Worm (Caenorhabditis elegans): ENCODE measurements around the gene egl-13.

Gene egl-13

DNA sequence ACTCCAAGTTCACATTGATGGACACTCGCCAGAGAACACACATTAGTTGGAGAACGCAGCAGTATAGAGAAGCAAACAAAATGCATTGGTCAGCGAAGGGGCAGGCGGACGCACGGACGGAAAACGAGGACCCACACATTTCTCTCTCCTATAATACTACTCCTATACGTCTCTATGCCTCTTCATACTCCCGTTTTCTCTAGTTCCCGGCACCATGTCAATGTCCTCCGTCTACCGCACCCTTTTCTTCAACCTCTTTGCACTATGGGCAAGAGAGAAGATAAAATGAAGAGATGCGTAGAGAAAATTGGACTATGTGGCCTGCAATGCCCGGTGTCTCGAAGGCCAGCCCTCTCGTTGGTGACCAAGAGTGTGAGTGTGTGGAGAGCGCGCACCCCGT, 22.4 kb downstream of the egl-13 start, which contains the start of gene set-20 (continued):
- TF ChIP-seq pax-1 (tag; optimal IDR thresholded peaks at IDR 0.05) (no peak), ceh-31 (tag; optimal IDR thresholded peaks at IDR 0.05) (peak; percentile 92), C08G9.2 (tag; optimal IDR thresholded peaks at IDR 0.05) (peak; percentile 47), hlh-13 (GFP tag; optimal IDR thresholded peaks at IDR 0.05) (peak; percentile 44), che-1 (tag; optimal IDR thresholded peaks at IDR 0.05) (no peak), pros-1 (tag; optimal IDR thresholded peaks at IDR 0.05) (peak; percentile 63), elt-2 (tag; optimal IDR thresholded peaks at IDR 0.05) (no peak), dve-1 (tag; optimal IDR thresholded peaks at IDR 0.05) (peak; percentile 45), hlh-30 (tag; optimal IDR thresholded peaks at IDR 0.05; ENCODE audit: insufficient read depth) (no peak), C38D4.7 (GFP tag; optimal IDR thresholded peaks at IDR 0.05) (no peak), tbx-2 (tag; optimal IDR thresholded peaks at IDR 0.05) (peak; percentile 82), ztf-16 (tag; optimal IDR thresholded peaks at IDR 0.05) (no peak), ceh-14 (tag; optimal IDR thresholded peaks at IDR 0.05) (peak; percentile 49), sox-2 (GFP tag; IDR thresholded peaks at IDR 0.05) (no peak; the same call in 1 of the 2 replicates), K09A11.1 (tag; optimal IDR thresholded peaks at IDR 0.05; ENCODE audit: insufficient read depth) (no peak), nhr-11 (tag; optimal IDR thresholded peaks at IDR 0.05) (no peak), elt-4 (tag; optimal IDR thresholded peaks at IDR 0.05) (no peak), sdc-2 (tag; optimal IDR thresholded peaks at IDR 0.05) (peak; percentile 84), unc-55 (GFP tag; optimal IDR thresholded peaks at IDR 0.05) (peak; percentile 78), syd-9 (tag; optimal IDR thresholded peaks at IDR 0.05) (peak; percentile 75), T23F11.4 (GFP tag; optimal IDR thresholded peaks at IDR 0.05) (peak; percentile 34), ref-2 (tag; optimal IDR thresholded peaks at IDR 0.05) (peak; percentile 75), dmd-4 (tag; optimal IDR thresholded peaks at IDR 0.05; ENCODE audit: borderline replicate concordance) (peak; percentile 15), ceh-9 (tag; optimal IDR thresholded peaks at IDR 0.05) (no peak), npax-4 (tag; optimal IDR thresholded peaks at IDR 0.05) (no peak), ceh-22 (tag; optimal IDR thresholded peaks at IDR 0.05) (no peak), fkh-6 (tag; optimal IDR thresholded peaks at IDR 0.05) (no peak), ceh-2 (tag; optimal IDR thresholded peaks at IDR 0.05) (peak; percentile 70), gmeb-2 (tag; optimal IDR thresholded peaks at IDR 0.05) (no peak), eyg-1 (tag; optimal IDR thresholded peaks at IDR 0.05) (peak; percentile 13), K02D7.2 (tag; optimal IDR thresholded peaks at IDR 0.05) (no peak), ceh-45 (GFP tag; IDR thresholded peaks at IDR 0.05) (no peak), fax-1 (tag; optimal IDR thresholded peaks at IDR 0.05) (peak; percentile 25), odd-2 (tag; optimal IDR thresholded peaks at IDR 0.05) (no peak), ceh-30 (tag; optimal IDR thresholded peaks at IDR 0.05) (no peak)

DNA sequence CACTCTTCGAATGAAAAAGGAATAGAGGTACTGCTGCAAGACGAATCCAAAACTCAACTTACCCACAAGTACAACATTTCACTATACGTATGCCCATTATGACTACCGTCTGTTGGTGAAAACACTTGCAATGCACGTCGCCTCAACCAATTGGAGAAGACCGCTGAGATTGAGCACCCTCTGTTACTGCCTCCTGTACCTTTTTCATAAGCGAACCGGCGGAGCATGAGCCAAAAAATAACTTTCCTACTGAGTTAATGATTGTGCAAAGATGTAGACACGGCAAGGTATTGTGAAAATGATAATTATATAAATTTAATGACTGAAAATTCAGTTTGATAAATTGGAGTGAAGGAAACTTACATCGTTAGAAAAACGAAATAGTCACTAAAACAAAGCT, 25.4 kb downstream of the egl-13 start:
- peak; percentile 90 for TF ChIP-seq sdc-2 (tag; optimal IDR thresholded peaks at IDR 0.05)
- no peak for TF ChIP-seq fkh-6 (tag; optimal IDR thresholded peaks at IDR 0.05)
- no peak for TF ChIP-seq elt-4 (tag; optimal IDR thresholded peaks at IDR 0.05)

- TF ChIP-seq madf-2 (tag; optimal IDR thresholded peaks at IDR 0.05) (no peak), lim-6 (tag; optimal IDR thresholded peaks at IDR 0.05) (no peak)
These were observed 28.5 kb downstream of the egl-13 start, which contains the start of gene W01C8.1 for ce11 chrX:5692099-5692498. Gene W01C8.1, plus strand, starts transcription at chrX:5692399.

- no peak for TF ChIP-seq T23F11.4 (GFP tag; optimal IDR thresholded peaks at IDR 0.05)
- no peak for TF ChIP-seq pha-4 (tag; optimal IDR thresholded peaks at IDR 0.05)
- peak; percentile 7 for TF ChIP-seq elt-2 (tag; optimal IDR thresholded peaks at IDR 0.05)
These were observed 31.8 kb downstream of the egl-13 start for ce11 chrX:5695416-5695815.
